Fruit fly (Drosophila melanogaster): ENCODE measurements around the gene FoxP.

Gene FoxP

DNA sequence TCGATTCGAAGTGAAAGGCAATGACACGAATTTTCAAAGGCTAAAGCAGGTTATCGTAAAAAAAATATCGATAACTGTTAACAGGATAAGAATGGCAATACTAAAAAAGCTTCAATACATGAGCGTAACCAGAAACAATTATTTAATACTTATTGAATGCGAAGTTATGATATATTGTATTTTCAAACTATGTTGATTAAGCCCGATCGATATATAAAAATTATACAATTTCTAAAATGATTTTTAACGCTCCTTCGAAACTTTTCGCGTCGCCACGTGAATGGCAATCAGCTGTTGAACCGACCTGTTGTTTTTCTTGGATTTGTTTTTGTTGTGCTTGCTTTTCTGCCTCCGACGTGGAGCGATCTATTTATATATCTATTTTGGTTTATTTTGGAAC is 25.5 kb upstream of the FoxP start, which contains the start of the genes Alg12 and Rpt3R (continued):
- peak; percentile 22 for TF ChIP-seq Sin3A (optimal IDR thresholded peaks at IDR 0.05)
- no peak for TF ChIP-seq CG11093 (GFP tag; IDR thresholded peaks at IDR 0.05)
- no peak for TF ChIP-seq h (optimal IDR thresholded peaks at IDR 0.05)
- TF ChIP-seq BtbVII (GFP tag; optimal IDR thresholded peaks at IDR 0.05), result no peak
- no peak for TF ChIP-seq CG18262 (tag; optimal IDR thresholded peaks at IDR 0.05)
- no peak for TF ChIP-seq MTF-1 (GFP tag; optimal IDR thresholded peaks at IDR 0.05; ENCODE audit: borderline replicate concordance)
- TF ChIP-seq CkIIα-i1 (GFP tag; IDR thresholded peaks at IDR 0.05), result no peak
- no peak for TF ChIP-seq YL-1 (GFP tag; optimal IDR thresholded peaks at IDR 0.05)
- no peak for TF ChIP-seq CG11695 (GFP tag; IDR thresholded peaks at IDR 0.05)
- TF ChIP-seq psq (GFP tag; optimal IDR thresholded peaks at IDR 0.05), result no peak
- no peak for TF ChIP-seq zfh1 (GFP tag; IDR thresholded peaks at IDR 0.05)
- TF ChIP-seq CG5245 (GFP tag; optimal IDR thresholded peaks at IDR 0.05), result no peak
- no peak for TF ChIP-seq zf30C (GFP tag; optimal IDR thresholded peaks at IDR 0.05)

DNA sequence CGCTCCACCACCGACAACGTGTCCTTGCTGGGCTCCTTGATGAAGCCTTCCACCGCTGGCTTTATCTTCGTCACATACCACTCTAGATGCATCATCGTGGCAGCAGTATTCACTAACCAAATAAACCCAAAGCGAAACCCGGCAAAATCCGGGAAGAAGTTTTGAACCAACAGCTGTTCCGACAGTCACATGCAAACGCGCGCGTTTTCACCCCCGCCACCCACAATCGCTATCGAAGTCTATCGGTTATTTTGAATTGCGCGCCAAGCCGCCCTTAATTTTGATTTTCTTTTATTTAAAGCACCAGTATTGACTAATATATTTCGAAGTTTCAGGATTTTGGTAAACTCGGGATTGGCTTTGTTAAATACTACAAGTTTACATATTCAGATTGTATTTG is 23.8 kb upstream of the FoxP start, which contains the start of gene Tti1:
Tti1 (minus strand) TSS at position 200 of the 400 bp plus-strand sequence.
- TF ChIP-seq CHES-1-like (GFP tag; optimal IDR thresholded peaks at IDR 0.05), result no peak
- peak; percentile 9; the same call in 1 of the 2 replicates for TF ChIP-seq CG11085 (GFP tag; IDR thresholded peaks at IDR 0.05)
- no peak for TF ChIP-seq nmo (GFP tag; optimal IDR thresholded peaks at IDR 0.05)
- TF ChIP-seq CG4404 (GFP tag; IDR thresholded peaks at IDR 0.05), result no peak
- 0 out of 3 replicates have a peak, but pooled peaks have one; percentile 48 for TF ChIP-seq CG7963 (GFP tag; IDR thresholded peaks at IDR 0.05; ENCODE audit: partially characterized antibody)
- TF ChIP-seq CG2129 (GFP tag; IDR thresholded peaks at IDR 0.05; ENCODE audit: partially characterized antibody), result 0 out of 2 replicates have a peak, but pooled peaks have one; percentile 14
- no peak for TF ChIP-seq Antp (GFP tag; optimal IDR thresholded peaks at IDR 0.05)
- no peak for TF ChIP-seq tx (GFP tag; optimal IDR thresholded peaks at IDR 0.05)
- no peak for TF ChIP-seq Fer3 (tag; optimal IDR thresholded peaks at IDR 0.05)
- peak; percentile 56 for TF ChIP-seq pzg (GFP tag; optimal IDR thresholded peaks at IDR 0.05)
- no peak for TF ChIP-seq CG12942 (GFP tag; optimal IDR thresholded peaks at IDR 0.05)
- TF ChIP-seq Aef1 (GFP tag; IDR thresholded peaks at IDR 0.05), result no peak
- TF ChIP-seq crol (GFP tag; IDR thresholded peaks at IDR 0.05), result peak; percentile 77
- peak; percentile 39 to 91 for TF ChIP-seq crp (GFP tag; optimal IDR thresholded peaks at IDR 0.05)
- 0 out of 4 replicates have a peak, but pooled peaks have one; percentile 56 for TF ChIP-seq chinmo (GFP tag; IDR thresholded peaks at IDR 0.05; ENCODE audit: partially characterized antibody)
- TF ChIP-seq Doc3 (GFP tag; IDR thresholded peaks at IDR 0.05; ENCODE audit: partially characterized antibody), result 0 out of 3 replicates have a peak, but pooled peaks have one; percentile 43
- TF ChIP-seq sna (GFP tag; IDR thresholded peaks at IDR 0.05; ENCODE audit: partially characterized antibody), result 0 out of 2 replicates have a peak, but pooled peaks have one; percentile 27
- peak; percentile 67 for TF ChIP-seq bbx (GFP tag; IDR thresholded peaks at IDR 0.05; ENCODE audit: partially characterized antibody)
- peak; percentile 84 for TF ChIP-seq MBD-R2 (GFP tag; IDR thresholded peaks at IDR 0.05)
- TF ChIP-seq CG11696 (GFP tag; IDR thresholded peaks at IDR 0.05), result no peak
- TF ChIP-seq CG10654 (GFP tag; optimal IDR thresholded peaks at IDR 0.05), result no peak
- TF ChIP-seq sr (GFP tag; IDR thresholded peaks at IDR 0.05), result no peak
- peak; percentile 46; the same call in 1 of the 2 replicates for TF ChIP-seq Bgb (GFP tag; IDR thresholded peaks at IDR 0.05; ENCODE audit: partially characterized antibody)
- peak; percentile 33; the same call in 1 of the 3 replicates for TF ChIP-seq CG14860 (GFP tag; IDR thresholded peaks at IDR 0.05; ENCODE audit: partially characterized antibody)
- no peak for TF ChIP-seq CG16815 (GFP tag; optimal IDR thresholded peaks at IDR 0.05)
- no peak for TF ChIP-seq Bdp1 (GFP tag; optimal IDR thresholded peaks at IDR 0.05)
- peak; percentile 83 for TF ChIP-seq Dref (GFP tag; IDR thresholded peaks at IDR 0.05)
- no peak for TF ChIP-seq CG3065 (GFP tag; optimal IDR thresholded peaks at IDR 0.05)
- TF ChIP-seq Opbp (GFP tag; IDR thresholded peaks at IDR 0.05; ENCODE audit: partially characterized antibody), result peak; percentile 52; the same call in 1 of the 3 replicates
- peak; percentile 57; the same call in 1 of the 2 replicates for TF ChIP-seq klu (GFP tag; IDR thresholded peaks at IDR 0.05)
- TF ChIP-seq pb (GFP tag; optimal IDR thresholded peaks at IDR 0.05), result no peak
- TF ChIP-seq hbn (GFP tag; IDR thresholded peaks at IDR 0.05; ENCODE audit: partially characterized antibody), result peak; percentile 38; the same call in 1 of the 2 replicates
- TF ChIP-seq CG33557 (GFP tag; optimal IDR thresholded peaks at IDR 0.05), result no peak
- peak; percentile 86 for TF ChIP-seq Dp (GFP tag; optimal IDR thresholded peaks at IDR 0.05)
- TF ChIP-seq scrt (GFP tag; optimal IDR thresholded peaks at IDR 0.05), result peak; percentile 34
- TF ChIP-seq ase (GFP tag; IDR thresholded peaks at IDR 0.05), result no peak
- peak; percentile 26 for TF ChIP-seq Sin3A (optimal IDR thresholded peaks at IDR 0.05)
